Fruit fly (Drosophila melanogaster) whole organism, prepupa: Measurements from ENCODE around the gene CG8173.

Experiments
- CG10631 ChIP-seq: fragments of 200-800 bp; sonication (Bioruptor generic); optimal IDR thresholded peaks from 2 replicates; lab custom pipeline; 2016; ENCODE audit warnings: missing biosample characterization, missing genetic modification characterization
- CG10669 ChIP-seq: fragments of 200-800 bp; sonication (Bioruptor generic); optimal IDR thresholded peaks from 3 replicates; lab custom pipeline; 2018; ENCODE audit warnings: missing biosample characterization, mild to moderate bottlenecking, missing genetic modification characterization, moderate library complexity
- CG11294 ChIP-seq: fragments of 200-800 bp; sonication (Bioruptor generic); IDR thresholded peaks from 2 replicates; pipeline ENCODE4 v1.3.6; 2022; ENCODE audit warnings: missing biosample characterization, missing genetic modification characterization
- CG11762 ChIP-seq: fragments of 200-800 bp; sonication (Bioruptor generic); optimal IDR thresholded peaks from 3 replicates; lab custom pipeline; 2016; ENCODE audit warnings: missing biosample characterization, missing genetic modification characterization; ENCODE audit not compliant: insufficient read depth
- CG15336 ChIP-seq: fragments of 200-800 bp; sonication (Bioruptor generic); IDR thresholded peaks from 2 replicates; pipeline ENCODE4 v1.3.6; 2022; ENCODE audit warnings: missing biosample characterization, missing genetic modification characterization
- CG16779 ChIP-seq: fragments of 200-800 bp; sonication (Bioruptor generic); optimal IDR thresholded peaks from 3 replicates; lab custom pipeline; 2017; ENCODE audit warnings: missing biosample characterization, mild to moderate bottlenecking, missing genetic modification characterization
- CG3032 ChIP-seq: fragments of 200-800 bp; optimal IDR thresholded peaks from 2 replicates; lab custom pipeline; 2019; ENCODE audit warnings: missing biosample characterization, mild to moderate bottlenecking, missing genetic modification characterization, moderate library complexity
- CG31627 ChIP-seq: fragments of 200-800 bp; sonication (Bioruptor generic); optimal IDR thresholded peaks from 3 replicates; lab custom pipeline; 2016; ENCODE audit warnings: missing biosample characterization, missing genetic modification characterization
- CG32006 ChIP-seq: fragments of 200-800 bp; sonication (Bioruptor generic); optimal IDR thresholded peaks from 3 replicates; lab custom pipeline; 2017; ENCODE audit warnings: missing biosample characterization, mild to moderate bottlenecking, missing genetic modification characterization
- CG3919 ChIP-seq: fragments of 200-800 bp; sonication (Bioruptor generic); optimal IDR thresholded peaks from 3 replicates; lab custom pipeline; 2016; ENCODE audit warnings: missing biosample characterization, missing genetic modification characterization
- CG4318 ChIP-seq: fragments of 200-800 bp; sonication (Bioruptor generic); optimal IDR thresholded peaks from 3 replicates; lab custom pipeline; 2017; ENCODE audit warnings: missing biosample characterization, mild to moderate bottlenecking, missing genetic modification characterization
- CG6163 ChIP-seq: fragments of 200-800 bp; sonication (Bioruptor generic); IDR thresholded peaks from 3 replicates; pipeline ENCODE4 v1.3.6; 2022; ENCODE audit warnings: missing biosample characterization, missing genetic modification characterization
- CG6792 ChIP-seq: fragments of 200-800 bp; sonication (Bioruptor generic); optimal IDR thresholded peaks from 3 replicates; lab custom pipeline; 2016; ENCODE audit warnings: missing biosample characterization, missing genetic modification characterization
- CG6854 ChIP-seq: fragments of 200-800 bp; sonication (Bioruptor generic); optimal IDR thresholded peaks from 2 replicates; lab custom pipeline; 2017; ENCODE audit warnings: missing biosample characterization, mild to moderate bottlenecking, missing genetic modification characterization
- CG8119 ChIP-seq: fragments of 200-800 bp; sonication (Bioruptor generic); IDR thresholded peaks from 3 replicates; pipeline ENCODE4 v1.3.6; 2022; ENCODE audit warnings: missing biosample characterization, missing genetic modification characterization
- CG8319 ChIP-seq: fragments of 200-800 bp; sonication (Bioruptor generic); optimal IDR thresholded peaks from 3 replicates; lab custom pipeline; 2016; ENCODE audit warnings: missing biosample characterization, missing genetic modification characterization
- CG8632 ChIP-seq: fragments of 200-800 bp; sonication (Bioruptor generic); optimal IDR thresholded peaks from 3 replicates; lab custom pipeline; 2016; ENCODE audit warnings: missing biosample characterization, missing genetic modification characterization
- CG9139 ChIP-seq: fragments of 200-800 bp; sonication (Bioruptor generic); optimal IDR thresholded peaks from 3 replicates; lab custom pipeline; 2017; ENCODE audit warnings: missing biosample characterization, mild to moderate bottlenecking, missing genetic modification characterization
- Eip78C ChIP-seq: fragments of 200-800 bp; sonication (Bioruptor generic); peaks from one replicate; lab custom pipeline; 2016; ENCODE audit warnings: missing biosample characterization, missing genetic modification characterization
- Eip93F ChIP-seq: fragments of 200-800 bp; sonication (Bioruptor generic); optimal IDR thresholded peaks from 2 replicates; lab custom pipeline; 2016; ENCODE audit warnings: missing biosample characterization, mild to moderate bottlenecking, missing genetic modification characterization
- Ets21C ChIP-seq: fragments of 200-800 bp; sonication (Bioruptor generic); optimal IDR thresholded peaks from 3 replicates; lab custom pipeline; 2016; ENCODE audit warnings: missing biosample characterization, missing genetic modification characterization
- Ets96B ChIP-seq: fragments of 200-800 bp; optimal IDR thresholded peaks from 2 replicates; lab custom pipeline; 2019; ENCODE audit warnings: missing biosample characterization, mild to moderate bottlenecking, missing genetic modification characterization, moderate library complexity
- Hr38 ChIP-seq: sonication (Bioruptor generic); optimal IDR thresholded peaks from 2 replicates; lab custom pipeline; 2016; ENCODE audit warnings: missing biosample characterization, missing genetic modification characterization
- Hr39 ChIP-seq: fragments of 200-800 bp; sonication (Bioruptor generic); optimal IDR thresholded peaks from 2 replicates; lab custom pipeline; 2016; ENCODE audit warnings: missing biosample characterization, missing genetic modification characterization
- Hr4 ChIP-seq: fragments of 200-800 bp; sonication (Bioruptor generic); optimal IDR thresholded peaks from 3 replicates; lab custom pipeline; 2016; ENCODE audit warnings: missing biosample characterization, missing genetic modification characterization
- Lpt ChIP-seq: fragments of 200-800 bp; sonication (Bioruptor generic); optimal IDR thresholded peaks from 3 replicates; lab custom pipeline; 2016; ENCODE audit warnings: missing biosample characterization, missing genetic modification characterization
- Met ChIP-seq: fragments of 200-800 bp; sonication (Bioruptor generic); optimal IDR thresholded peaks from 3 replicates; lab custom pipeline; 2016; ENCODE audit warnings: missing biosample characterization, missing genetic modification characterization
- OdsH ChIP-seq: fragments of 200-800 bp; sonication (Bioruptor generic); optimal IDR thresholded peaks from 3 replicates; lab custom pipeline; 2016; ENCODE audit warnings: missing biosample characterization, missing genetic modification characterization
- Smox ChIP-seq: fragments of 200-800 bp; sonication (Bioruptor generic); optimal IDR thresholded peaks from 3 replicates; lab custom pipeline; 2016; ENCODE audit warnings: missing biosample characterization, missing genetic modification characterization
- Sox102F ChIP-seq: fragments of 200-800 bp; sonication (Bioruptor generic); optimal IDR thresholded peaks from 2 replicates; lab custom pipeline; 2016; ENCODE audit warnings: missing biosample characterization, mild to moderate bottlenecking, missing genetic modification characterization
- Sox14 ChIP-seq: fragments of 200-800 bp; sonication (Bioruptor generic); optimal IDR thresholded peaks from 3 replicates; lab custom pipeline; 2016; ENCODE audit warnings: missing biosample characterization, missing genetic modification characterization
- achi ChIP-seq: fragments of 200-800 bp; sonication (Bioruptor generic); optimal IDR thresholded peaks from 3 replicates; lab custom pipeline; 2016; ENCODE audit warnings: missing biosample characterization, missing genetic modification characterization
- acj6 ChIP-seq: fragments of 200-800 bp; sonication (Bioruptor generic); optimal IDR thresholded peaks from 3 replicates; lab custom pipeline; 2016; ENCODE audit warnings: missing biosample characterization, missing genetic modification characterization
- cyc ChIP-seq: fragments of 200-800 bp; sonication (Bioruptor generic); optimal IDR thresholded peaks from 3 replicates; lab custom pipeline; 2016; ENCODE audit warnings: missing biosample characterization, missing genetic modification characterization
- dsx ChIP-seq: fragments of 200-800 bp; optimal IDR thresholded peaks from 3 replicates; lab custom pipeline; 2019; ENCODE audit warnings: missing biosample characterization, mild to moderate bottlenecking, missing genetic modification characterization, moderate library complexity; ENCODE audit not compliant: poor library complexity, severe bottlenecking
- eg ChIP-seq: fragments of 200-800 bp; sonication (Bioruptor generic); IDR thresholded peaks from 3 replicates; pipeline ENCODE4 v1.3.6; 2022; ENCODE audit warnings: missing biosample characterization, missing genetic modification characterization
- fd59A ChIP-seq: fragments of 200-800 bp; sonication (Bioruptor generic); optimal IDR thresholded peaks from 2 replicates; lab custom pipeline; 2017; ENCODE audit warnings: missing biosample characterization, mild to moderate bottlenecking, missing genetic modification characterization, missing genetic modification reagents
- fd85E ChIP-seq: fragments of 200-800 bp; sonication (Bioruptor generic); optimal IDR thresholded peaks from 3 replicates; lab custom pipeline; 2016; ENCODE audit warnings: missing biosample characterization, missing genetic modification characterization
- fkh ChIP-seq: fragments of 200-800 bp; sonication (Bioruptor generic); optimal IDR thresholded peaks from 3 replicates; lab custom pipeline; 2017; ENCODE audit warnings: missing biosample characterization, mild to moderate bottlenecking, missing genetic modification characterization, moderate library complexity
- lz ChIP-seq: fragments of 200-800 bp; sonication (Bioruptor generic); optimal IDR thresholded peaks from 3 replicates; lab custom pipeline; 2016; ENCODE audit warnings: missing biosample characterization, missing genetic modification characterization
- net ChIP-seq: fragments of 200-800 bp; sonication (Bioruptor generic); optimal IDR thresholded peaks from 3 replicates; lab custom pipeline; 2016; ENCODE audit warnings: missing biosample characterization, missing genetic modification characterization
- pdm3 ChIP-seq: fragments of 200-800 bp; sonication (Bioruptor generic); optimal IDR thresholded peaks from 3 replicates; lab custom pipeline; 2016; ENCODE audit warnings: missing biosample characterization, missing genetic modification characterization
- ss ChIP-seq, 2 experiments: fragments of 200-800 bp; sonication (Bioruptor generic); optimal IDR thresholded peaks; 2 replicates in 1 of 2; 3 replicates in 1 of 2; lab custom pipeline; 2017 to 2018; ENCODE audit warnings: mild to moderate bottlenecking in 2 of 2, missing biosample characterization in 2 of 2, missing genetic modification characterization in 2 of 2, moderate library complexity in 1 of 2
- svp ChIP-seq: fragments of 200-800 bp; sonication (Bioruptor generic); peaks from one replicate; lab custom pipeline; 2016; ENCODE audit warnings: missing biosample characterization, missing genetic modification characterization
- topi ChIP-seq: fragments of 200-800 bp; sonication (Bioruptor generic); optimal IDR thresholded peaks from 3 replicates; lab custom pipeline; 2016; ENCODE audit warnings: missing biosample characterization, missing genetic modification characterization
- vri ChIP-seq: fragments of 200-800 bp; sonication (Bioruptor generic); optimal IDR thresholded peaks from 3 replicates; lab custom pipeline; 2016; ENCODE audit warnings: missing biosample characterization, mild to moderate bottlenecking, missing genetic modification characterization

CG8173 gene

dm6 chrX:17736101-17736728, 26.8 kb upstream of the CG8173 start:
- TF ChIP-seq Ets21C (GFP tag; lab: Kevin White, UChicago) (no peak), CG16779 (no peak), Eip78C (GFP tag; lab: Kevin White, UChicago) (peak; percentile 58), Hr39 (GFP tag; lab: Kevin White, UChicago) (no peak), CG32006 (GFP tag; lab: Kevin White, UChicago) (no peak), svp (peak; percentile 38), achi (GFP tag; lab: Kevin White, UChicago) (no peak), cyc (GFP tag; lab: Kevin White, UChicago) (no peak), eg (no peak), CG8119 (GFP tag; lab: Robert Waterston, UW) (no peak)

dm6 chrX:17733698-17734248, 24.3 kb upstream of the CG8173 start:
- TF ChIP-seq fkh (GFP tag; lab: Kevin White, UChicago) = peak; percentile 27
- no peak for TF ChIP-seq topi (GFP tag; lab: Kevin White, UChicago)

dm6 chrX:17732684-17733083, 23.2 kb upstream of the CG8173 start:
- no peak for TF ChIP-seq cyc (GFP tag; lab: Kevin White, UChicago)
- no peak for TF ChIP-seq CG6792 (GFP tag; lab: Kevin White, UChicago)
- no peak for TF ChIP-seq CG11294 (GFP tag; lab: Robert Waterston, UW)
- TF ChIP-seq CG3919 (GFP tag; lab: Kevin White, UChicago) = peak; percentile 47
- no peak for TF ChIP-seq topi (GFP tag; lab: Kevin White, UChicago)
- TF ChIP-seq Lpt (GFP tag; lab: Kevin White, UChicago) = no peak
- TF ChIP-seq CG6163 = no peak
- TF ChIP-seq net (GFP tag; lab: Kevin White, UChicago) = no peak
- no peak for TF ChIP-seq dsx (GFP tag; lab: Kevin White, UChicago)
- TF ChIP-seq CG15336 (GFP tag; lab: Robert Waterston, UW) = peak; percentile 18; the same call in 1 of the 2 replicates
- no peak for TF ChIP-seq Ets96B (tag; lab: Kevin White, UChicago)
- TF ChIP-seq OdsH (GFP tag; lab: Kevin White, UChicago) = no peak
- TF ChIP-seq acj6 = peak; percentile 57
- no peak for TF ChIP-seq fd59A (GFP tag; lab: Kevin White, UChicago)
- no peak for TF ChIP-seq Hr38
- peak; percentile 21 for TF ChIP-seq Met (GFP tag; lab: Kevin White, UChicago)
- TF ChIP-seq CG8632 (GFP tag; lab: Kevin White, UChicago) = no peak
- peak; percentile 29 for TF ChIP-seq Eip78C (GFP tag; lab: Kevin White, UChicago)
- TF ChIP-seq CG31627 (GFP tag; lab: Kevin White, UChicago) = no peak
- TF ChIP-seq vri = no peak
- TF ChIP-seq Eip93F (GFP tag; lab: Kevin White, UChicago) = no peak
- TF ChIP-seq CG16779 = no peak
- no peak for TF ChIP-seq CG11762 (GFP tag; lab: Kevin White, UChicago)
- peak; percentile 70 for TF ChIP-seq CG32006 (GFP tag; lab: Kevin White, UChicago)
- TF ChIP-seq CG10669 (GFP tag; lab: Kevin White, UChicago) = no peak
- TF ChIP-seq CG8119 (GFP tag; lab: Robert Waterston, UW) = 0 out of 3 replicates have a peak, but pooled peaks have one; percentile 12
- TF ChIP-seq CG10631 (GFP tag; lab: Kevin White, UChicago) = no peak
- no peak for TF ChIP-seq fd85E (GFP tag; lab: Kevin White, UChicago)
- no peak for TF ChIP-seq fkh (GFP tag; lab: Kevin White, UChicago)
- TF ChIP-seq CG8319 (GFP tag; lab: Kevin White, UChicago) = no peak
- no peak for TF ChIP-seq Sox14 (GFP tag; lab: Kevin White, UChicago)
- no peak for TF ChIP-seq Sox102F (GFP tag; lab: Kevin White, UChicago)
- no peak for TF ChIP-seq Smox (GFP tag; lab: Kevin White, UChicago)
- no peak for TF ChIP-seq CG3032 (tag; lab: Kevin White, UChicago)
- no peak for TF ChIP-seq Ets21C (GFP tag; lab: Kevin White, UChicago)
- TF ChIP-seq Hr4 (GFP tag; lab: Kevin White, UChicago) = peak; percentile 22
- TF ChIP-seq pdm3 (GFP tag; lab: Kevin White, UChicago) = no peak
- no peak for TF ChIP-seq CG6854 (GFP tag; lab: Kevin White, UChicago)
- TF ChIP-seq ss (GFP tag; optimal IDR thresholded peaks at IDR 0.05; lab: Kevin White, UChicago) = no peak
- TF ChIP-seq CG4318 (GFP tag; lab: Kevin White, UChicago) = peak; percentile 23
- no peak for TF ChIP-seq CG9139 (GFP tag; lab: Kevin White, UChicago)
- peak; percentile 24; the same call in 1 of the 3 replicates for TF ChIP-seq eg
- TF ChIP-seq lz (GFP tag; lab: Kevin White, UChicago) = no peak
